Worm (Caenorhabditis elegans) whole organism, L2 larva: Measurements from ENCODE around the gene F42A10.5.
"Not testable (repeated sequence)": the region's sequence is repeated elsewhere in the genome, so short reads cannot be mapped to it uniquely, and the experiment has no call there.

Experiments used
- F13H6.1 ChIP-seq: sonication (generic microtip); optimal IDR thresholded peaks from 2 replicates; lab custom pipeline; 2016; ENCODE audit warnings: missing genetic modification characterization, missing compliant biosample characterization
- R02D3.7 ChIP-seq: fragments of 150-350 bp; optimal IDR thresholded peaks from 2 replicates; lab custom pipeline; 2014; ENCODE audit warnings: missing biosample characterization, missing genetic modification characterization
- Y55F3AM.14 ChIP-seq: fragments of 200-800 bp; sonication (Bioruptor generic); optimal IDR thresholded peaks from 2 replicates; lab custom pipeline; 2018; ENCODE audit warnings: mild to moderate bottlenecking, missing genetic modification characterization, missing compliant biosample characterization
- ama-1 ChIP-seq: fragments of 150-350 bp; optimal IDR thresholded peaks from 2 replicates; lab custom pipeline; 2018; ENCODE audit warnings: inconsistent platforms
- ceh-16 ChIP-seq: fragments of 150-350 bp; optimal IDR thresholded peaks from 2 replicates; lab custom pipeline; 2014; ENCODE audit warnings: missing biosample characterization, missing genetic modification characterization
- crh-2 ChIP-seq: sonication (generic microtip); optimal IDR thresholded peaks from 2 replicates; lab custom pipeline; 2017; ENCODE audit warnings: missing biosample characterization, missing genetic modification characterization
- egl-27 ChIP-seq: sonication (generic microtip); optimal IDR thresholded peaks from 3 replicates; lab custom pipeline; 2017; ENCODE audit warnings: missing biosample characterization, missing genetic modification reagents, missing genetic modification characterization
- elt-1 ChIP-seq: fragments of 150-350 bp; optimal IDR thresholded peaks from 2 replicates; lab custom pipeline; 2014; ENCODE audit warnings: missing biosample characterization, missing genetic modification characterization
- fos-1 ChIP-seq: fragments of 150-350 bp; optimal IDR thresholded peaks from 2 replicates; lab custom pipeline; 2014; ENCODE audit warnings: missing biosample characterization, missing genetic modification characterization
- lin-13 ChIP-seq: fragments of 150-350 bp; optimal IDR thresholded peaks from 2 replicates; lab custom pipeline; 2014; ENCODE audit warnings: missing biosample characterization, missing genetic modification reagents, missing genetic modification characterization
- lsy-2 ChIP-seq, 2 experiments: fragments of 150-350 bp in 1 of 2; sonication (generic microtip) in 1 of 2; optimal IDR thresholded peaks; 2 replicates each; lab custom pipeline; 2014 to 2017; ENCODE audit warnings: missing biosample characterization in 2 of 2, missing genetic modification characterization in 2 of 2
- mdl-1 ChIP-seq, 2 experiments: fragments of 150-350 bp in 1 of 2; sonication (generic microtip) in 1 of 2; optimal IDR thresholded peaks; 2 replicates each; lab custom pipeline; 2017; ENCODE audit warnings: missing biosample characterization in 2 of 2, missing genetic modification characterization in 2 of 2
- nhr-12 ChIP-seq: fragments of 150-350 bp; optimal IDR thresholded peaks from 2 replicates; lab custom pipeline; 2014; ENCODE audit warnings: missing biosample characterization, missing genetic modification characterization
- nhr-129 ChIP-seq: fragments of 150-350 bp; optimal IDR thresholded peaks from 2 replicates; lab custom pipeline; 2014; ENCODE audit warnings: missing biosample characterization, missing genetic modification characterization
- nhr-21 ChIP-seq: fragments of 150-350 bp; optimal IDR thresholded peaks from 2 replicates; lab custom pipeline; 2014; ENCODE audit warnings: missing biosample characterization, missing genetic modification characterization
- nhr-237 ChIP-seq: fragments of 150-350 bp; optimal IDR thresholded peaks from 2 replicates; lab custom pipeline; 2014; ENCODE audit warnings: missing biosample characterization, missing genetic modification characterization
- nhr-6 ChIP-seq: fragments of 150-350 bp; optimal IDR thresholded peaks from 2 replicates; lab custom pipeline; 2014; ENCODE audit warnings: missing biosample characterization, missing genetic modification characterization
- nhr-77 ChIP-seq: fragments of 150-350 bp; optimal IDR thresholded peaks from 2 replicates; lab custom pipeline; 2014; ENCODE audit warnings: missing biosample characterization, missing genetic modification characterization
- sem-4 ChIP-seq: fragments of 150-350 bp; optimal IDR thresholded peaks from 2 replicates; lab custom pipeline; 2014; ENCODE audit warnings: missing biosample characterization, missing genetic modification reagents, missing genetic modification characterization
- sma-9 ChIP-seq, 2 experiments: fragments of 150-350 bp in 1 of 2; sonication (generic microtip) in 1 of 2; optimal IDR thresholded peaks; 2 replicates each; lab custom pipeline; 2014 to 2016; ENCODE audit warnings: missing genetic modification characterization in 2 of 2, mild to moderate bottlenecking in 1 of 2, missing biosample characterization in 1 of 2, missing compliant biosample characterization in 1 of 2, missing genetic modification reagents in 1 of 2, moderate library complexity in 1 of 2
- unc-55 ChIP-seq: fragments of 150-350 bp; sonication (generic microtip); optimal IDR thresholded peaks from 3 replicates; lab custom pipeline; 2014; ENCODE audit warnings: missing biosample characterization, missing genetic modification reagents, missing genetic modification characterization
- unc-62 ChIP-seq: fragments of 150-350 bp; optimal IDR thresholded peaks from 2 replicates; lab custom pipeline; 2014; ENCODE audit warnings: missing biosample characterization, missing genetic modification reagents, missing genetic modification characterization
- ztf-4 ChIP-seq: fragments of 150-350 bp; optimal IDR thresholded peaks from 2 replicates; lab custom pipeline; 2014; ENCODE audit warnings: missing biosample characterization, missing genetic modification characterization

Gene F42A10.5

ce11 chrIII:6134111-6134510, 39.2 kb downstream of the F42A10.5 start:
- TF ChIP-seq fos-1: peak; percentile 34
- TF ChIP-seq nhr-12 (tag; lab: Kevin White, UChicago): no peak
- TF ChIP-seq nhr-77 (tag; lab: Kevin White, UChicago): no peak
- peak; percentile 5 for TF ChIP-seq nhr-129 (tag; lab: Kevin White, UChicago)
- TF ChIP-seq crh-2 (tag; lab: Kevin White, UChicago): peak; percentile 16

- TF ChIP-seq Y55F3AM.14 (GFP tag; lab: Kevin White, UChicago) (peak; percentile 91), mdl-1 (tag; optimal IDR thresholded peaks at IDR 0.05; lab: Kevin White, UChicago) (peak in 1 of 2 experiments; percentile 0), F13H6.1 (tag; lab: Kevin White, UChicago) (peak; percentile 82), lin-13 (GFP tag; lab: Kevin White, UChicago) (peak; percentile 35), nhr-129 (tag; lab: Kevin White, UChicago) (peak; percentile 11), crh-2 (tag; lab: Kevin White, UChicago) (peak; percentile 16), lsy-2 (tag; optimal IDR thresholded peaks at IDR 0.05; lab: Kevin White, UChicago) (peak in 1 of 2 experiments; percentile 7), unc-55 (GFP tag; lab: Kevin White, UChicago) (peak; percentile 19), sma-9 (GFP tag; optimal IDR thresholded peaks at IDR 0.05; lab: Kevin White, UChicago) (peak; percentile 14)
- not testable (repeated sequence) for TF ChIP-seq sma-9 (tag; optimal IDR thresholded peaks at IDR 0.05; lab: Kevin White, UChicago)
Observed at ce11 chrIII:6133389-6133789, 39.9 kb downstream of the F42A10.5 start.

ce11 chrIII:6132068-6132467, 41.2 kb downstream of the F42A10.5 start:
- TF ChIP-seq fos-1 (peak; percentile 13), nhr-21 (tag; lab: Kevin White, UChicago) (peak; percentile 30), sem-4 (tag; lab: Kevin White, UChicago) (peak; percentile 46), unc-62 (GFP tag; lab: Kevin White, UChicago) (no peak), sma-9 (GFP tag; optimal IDR thresholded peaks at IDR 0.05; lab: Kevin White, UChicago) (peak; percentile 56), sma-9 (tag; optimal IDR thresholded peaks at IDR 0.05; lab: Kevin White, UChicago) (no peak), ceh-16 (peak; percentile 60), nhr-237 (no peak), nhr-12 (tag; lab: Kevin White, UChicago) (no peak), lsy-2 (tag; optimal IDR thresholded peaks at IDR 0.05; lab: Kevin White, UChicago) (peak in 1 of 2 experiments; percentile 31), ama-1 (lab: Kevin White, UChicago) (no peak), egl-27 (tag; lab: Kevin White, UChicago) (peak; percentile 59), elt-1 (tag; lab: Kevin White, UChicago) (peak; percentile 83), R02D3.7 (tag; lab: Kevin White, UChicago) (no peak), lin-13 (GFP tag; lab: Kevin White, UChicago) (peak; percentile 8), nhr-6 (tag; lab: Kevin White, UChicago) (no peak), F13H6.1 (tag; lab: Kevin White, UChicago) (no peak)

- TF ChIP-seq Y55F3AM.14 (GFP tag; lab: Kevin White, UChicago): peak; percentile 55
- peak; percentile 37 for TF ChIP-seq crh-2 (tag; lab: Kevin White, UChicago)
- no peak for TF ChIP-seq nhr-12 (tag; lab: Kevin White, UChicago)
- TF ChIP-seq ztf-4 (tag; lab: Kevin White, UChicago): peak; percentile 35
- peak; percentile 37 for TF ChIP-seq ama-1 (lab: Kevin White, UChicago)
Observed at ce11 chrIII:6123647-6124046, 49.6 kb downstream of the F42A10.5 start.
